Fruit fly (Drosophila melanogaster) whole organism, embryonic: ENCODE data around the gene CG5390.

Source experiments
- Atf-2 ChIP-seq: fragments of 200-800 bp; sonication (Bioruptor generic); optimal IDR thresholded peaks from 2 replicates; lab custom pipeline; 2016; ENCODE audit warnings: missing biosample characterization, missing genetic modification characterization
- CG10209 ChIP-seq: fragments of 200-800 bp; sonication (Bioruptor generic); optimal IDR thresholded peaks from 3 replicates; lab custom pipeline; 2017; ENCODE audit warnings: missing biosample characterization, mild to moderate bottlenecking, missing genetic modification characterization, missing genetic modification reagents
- CG10267 ChIP-seq: fragments of 200-800 bp; sonication (Bioruptor generic); optimal IDR thresholded peaks from 2 replicates; lab custom pipeline; 2018; ENCODE audit warnings: missing biosample characterization, mild to moderate bottlenecking, missing genetic modification characterization, moderate library complexity
- CG10979 ChIP-seq: fragments of 200-800 bp; sonication (Bioruptor generic); optimal IDR thresholded peaks from 2 replicates; lab custom pipeline; 2018; ENCODE audit warnings: missing biosample characterization, mild to moderate bottlenecking, missing genetic modification characterization, moderate library complexity
- CG11723 ChIP-seq: fragments of 200-800 bp; sonication (Bioruptor generic); optimal IDR thresholded peaks from 2 replicates; lab custom pipeline; 2017; ENCODE audit warnings: missing biosample characterization, mild to moderate bottlenecking, missing genetic modification characterization
- CG13624 ChIP-seq: fragments of 200-800 bp; sonication (Bioruptor generic); optimal IDR thresholded peaks from 2 replicates; lab custom pipeline; 2016; ENCODE audit warnings: missing biosample characterization, missing genetic modification characterization
- CG14860 ChIP-seq: fragments of 200-800 bp; sonication (Bioruptor generic); IDR thresholded peaks from 3 replicates; pipeline ENCODE4 v1.3.6; 2022; ENCODE audit warnings: missing biosample characterization, missing genetic modification characterization; ENCODE audit not compliant: partially characterized antibody
- CG15011 ChIP-seq: fragments of 200-800 bp; sonication (Bioruptor generic); optimal IDR thresholded peaks from 3 replicates; lab custom pipeline; 2018; ENCODE audit warnings: missing biosample characterization, mild to moderate bottlenecking, missing genetic modification characterization
- CG2120 ChIP-seq: fragments of 200-800 bp; sonication (Bioruptor generic); optimal IDR thresholded peaks from 3 replicates; lab custom pipeline; 2016; ENCODE audit warnings: missing biosample characterization, missing genetic modification characterization
- CG30020 ChIP-seq: fragments of 200-800 bp; optimal IDR thresholded peaks from 2 replicates; lab custom pipeline; 2019; ENCODE audit warnings: missing biosample characterization, mild to moderate bottlenecking, missing genetic modification characterization, moderate library complexity
- CG31365 ChIP-seq: fragments of 200-800 bp; sonication (Bioruptor generic); optimal IDR thresholded peaks from 2 replicates; lab custom pipeline; 2018; ENCODE audit warnings: missing biosample characterization, mild to moderate bottlenecking, missing genetic modification characterization
- CG3163 ChIP-seq: fragments of 200-800 bp; sonication (Bioruptor generic); optimal IDR thresholded peaks from 3 replicates; lab custom pipeline; 2016; ENCODE audit warnings: missing biosample characterization, missing genetic modification characterization
- CG4282 ChIP-seq: fragments of 200-800 bp; sonication (Bioruptor generic); optimal IDR thresholded peaks from 2 replicates; lab custom pipeline; 2016; ENCODE audit warnings: missing biosample characterization, missing genetic modification characterization
- CG4360 ChIP-seq: fragments of 200-800 bp; sonication (Bioruptor generic); IDR thresholded peaks from 2 replicates; pipeline ENCODE4 v1.3.6; 2022; ENCODE audit warnings: missing biosample characterization, missing genetic modification characterization
- CG4617 ChIP-seq: fragments of 200-800 bp; sonication (Bioruptor generic); optimal IDR thresholded peaks from 3 replicates; lab custom pipeline; 2016; ENCODE audit warnings: missing biosample characterization, missing genetic modification characterization, borderline replicate concordance
- CG6272 ChIP-seq: fragments of 200-800 bp; sonication (Bioruptor generic); IDR thresholded peaks from 2 replicates; pipeline ENCODE4 v1.3.6; 2022; ENCODE audit warnings: missing biosample characterization, missing genetic modification characterization
- CG6813 ChIP-seq: fragments of 200-800 bp; sonication (Bioruptor generic); optimal IDR thresholded peaks from 2 replicates; lab custom pipeline; 2017; ENCODE audit warnings: missing biosample characterization, missing genetic modification characterization, mild to moderate bottlenecking, moderate library complexity, missing genetic modification reagents
- CG7271 ChIP-seq: fragments of 200-800 bp; sonication (Bioruptor generic); optimal IDR thresholded peaks from 2 replicates; lab custom pipeline; 2018; ENCODE audit warnings: missing biosample characterization, mild to moderate bottlenecking, missing genetic modification characterization, moderate library complexity
- CG7745 ChIP-seq: fragments of 200-800 bp; sonication (Bioruptor generic); optimal IDR thresholded peaks from 2 replicates; lab custom pipeline; 2018; ENCODE audit warnings: missing biosample characterization, mild to moderate bottlenecking, missing genetic modification characterization, moderate library complexity
- CG7786 ChIP-seq: fragments of 200-800 bp; sonication (Bioruptor generic); optimal IDR thresholded peaks from 2 replicates; lab custom pipeline; 2016; ENCODE audit warnings: missing biosample characterization, missing genetic modification characterization
- CG9437 ChIP-seq: fragments of 200-800 bp; sonication (Bioruptor generic); optimal IDR thresholded peaks from 2 replicates; lab custom pipeline; 2018; ENCODE audit warnings: missing biosample characterization, mild to moderate bottlenecking, missing genetic modification characterization
- Camta ChIP-seq: fragments of 200-800 bp; sonication (Bioruptor generic); optimal IDR thresholded peaks from 2 replicates; lab custom pipeline; 2016; ENCODE audit warnings: missing biosample characterization, missing genetic modification characterization
- Drgx ChIP-seq: fragments of 200-800 bp; sonication (Bioruptor generic); IDR thresholded peaks from 2 replicates; pipeline ENCODE4 v1.3.6; 2022; ENCODE audit warnings: missing biosample characterization, missing genetic modification characterization
- E2f2 ChIP-seq: fragments of 200-800 bp; sonication (Bioruptor generic); IDR thresholded peaks from 2 replicates; pipeline ENCODE4 v1.3.6; 2022; ENCODE audit warnings: missing biosample characterization, missing genetic modification characterization
- Ets97D ChIP-seq: fragments of 200-800 bp; sonication (Bioruptor generic); optimal IDR thresholded peaks from 3 replicates; lab custom pipeline; 2016; ENCODE audit warnings: missing biosample characterization, missing genetic modification characterization
- HmgD ChIP-seq: fragments of 200-800 bp; sonication (Bioruptor generic); optimal IDR thresholded peaks from 3 replicates; lab custom pipeline; 2016; ENCODE audit warnings: missing biosample characterization, missing genetic modification characterization
- Hmx ChIP-seq: fragments of 200-800 bp; sonication (Bioruptor generic); optimal IDR thresholded peaks from 2 replicates; lab custom pipeline; 2016; ENCODE audit warnings: missing biosample characterization, missing genetic modification characterization
- Med ChIP-seq: fragments of 200-800 bp; sonication (Bioruptor generic); peaks from one replicate; lab custom pipeline; 2016; ENCODE audit warnings: missing biosample characterization, missing genetic modification characterization, mild to moderate bottlenecking, inconsistent platforms, moderate library complexity
- NFAT ChIP-seq: fragments of 200-800 bp; sonication (Bioruptor generic); IDR thresholded peaks from 2 replicates; pipeline ENCODE4 v1.3.6; 2022; ENCODE audit warnings: missing biosample characterization, missing genetic modification characterization
- Pdp1 ChIP-seq, 2 experiments: fragments of 200-800 bp; sonication (Bioruptor generic); optimal IDR thresholded peaks; 3 replicates each; lab custom pipeline; 2016; ENCODE audit warnings: missing biosample characterization in 2 of 2, missing genetic modification characterization in 2 of 2, mild to moderate bottlenecking in 1 of 2, moderate library complexity in 1 of 2
- Trl ChIP-seq, 3 experiments: fragments of >200 bp in 2 of 3; fragments of 200-800 bp in 1 of 3; sonication (Bioruptor generic) in 1 of 3; optimal IDR thresholded peaks; 2 replicates in 1 of 3; 3 replicates in 2 of 3; lab custom pipeline; 2016 to 2017; ENCODE audit warnings: missing biosample characterization in 1 of 3, missing genetic modification characterization in 1 of 3
- Xbp1 ChIP-seq: fragments of 200-800 bp; sonication (Bioruptor generic); optimal IDR thresholded peaks from 3 replicates; lab custom pipeline; 2016; ENCODE audit warnings: missing biosample characterization, mild to moderate bottlenecking, missing genetic modification characterization
- YL-1 ChIP-seq: fragments of 200-800 bp; sonication (Bioruptor generic); optimal IDR thresholded peaks from 3 replicates; lab custom pipeline; 2017; ENCODE audit warnings: missing biosample characterization, mild to moderate bottlenecking, missing genetic modification characterization
- aop ChIP-seq: fragments of 200-800 bp; sonication (Bioruptor generic); IDR thresholded peaks from 2 replicates; pipeline ENCODE4 v1.3.6; 2022; ENCODE audit warnings: missing biosample characterization, missing genetic modification characterization
- ash1 ChIP-seq: fragments of 200-800 bp; sonication (Bioruptor generic); optimal IDR thresholded peaks from 2 replicates; lab custom pipeline; 2018; ENCODE audit warnings: missing biosample characterization, mild to moderate bottlenecking, missing genetic modification characterization
- bcd ChIP-seq: fragments of 200-800 bp; sonication (Bioruptor generic); optimal IDR thresholded peaks from 2 replicates; lab custom pipeline; 2017; ENCODE audit warnings: missing biosample characterization, mild to moderate bottlenecking, missing genetic modification characterization
- crc ChIP-seq: fragments of 200-800 bp; sonication (Bioruptor generic); optimal IDR thresholded peaks from 2 replicates; lab custom pipeline; 2016; ENCODE audit warnings: missing biosample characterization, missing genetic modification characterization
- dm ChIP-seq: fragments of 200-800 bp; sonication (Bioruptor generic); optimal IDR thresholded peaks from 3 replicates; lab custom pipeline; 2016; ENCODE audit warnings: missing biosample characterization, missing genetic modification characterization
- dysf ChIP-seq: fragments of 200-800 bp; sonication (Bioruptor generic); IDR thresholded peaks from 3 replicates; pipeline ENCODE4 v1.3.6; 2022; ENCODE audit warnings: missing biosample characterization, missing genetic modification characterization
- gfzf ChIP-seq: fragments of 200-800 bp; sonication (Bioruptor generic); optimal IDR thresholded peaks from 2 replicates; lab custom pipeline; 2016; ENCODE audit warnings: missing biosample characterization, mild to moderate bottlenecking, missing genetic modification characterization, moderate library complexity
- hkb ChIP-seq, 2 experiments: fragments of 200-800 bp in 1 of 2; fragments of >200 bp in 1 of 2; sonication (Bioruptor generic) in 1 of 2; IDR thresholded peaks in 1 of 2; optimal IDR thresholded peaks in 1 of 2; 2 replicates each; pipeline versions ENCODE4 v1.3.6 to Lab custom; 2017 to 2022; ENCODE audit warnings: missing biosample characterization in 1 of 2, missing genetic modification characterization in 1 of 2
- kah ChIP-seq: fragments of 200-800 bp; sonication (Bioruptor generic); optimal IDR thresholded peaks from 2 replicates; lab custom pipeline; 2018; ENCODE audit warnings: missing biosample characterization, mild to moderate bottlenecking, missing genetic modification characterization
- lmd ChIP-seq: fragments of 200-800 bp; sonication (Bioruptor generic); IDR thresholded peaks from 2 replicates; pipeline ENCODE4 v1.3.6; 2022; ENCODE audit warnings: missing biosample characterization, missing genetic modification characterization
- nerfin-1 ChIP-seq: fragments of 200-800 bp; sonication (Bioruptor generic); optimal IDR thresholded peaks from 3 replicates; lab custom pipeline; 2019; ENCODE audit warnings: missing biosample characterization, mild to moderate bottlenecking, missing genetic modification characterization, moderate library complexity
- nmo ChIP-seq: fragments of 200-800 bp; sonication (Bioruptor generic); optimal IDR thresholded peaks from 2 replicates; lab custom pipeline; 2018; ENCODE audit warnings: missing biosample characterization, mild to moderate bottlenecking, missing genetic modification characterization, moderate library complexity
- oc ChIP-seq: fragments of 200-800 bp; sonication (Bioruptor generic); optimal IDR thresholded peaks from 2 replicates; lab custom pipeline; 2018; ENCODE audit warnings: missing biosample characterization, mild to moderate bottlenecking, missing genetic modification characterization, moderate library complexity
- phol ChIP-seq: fragments of 200-800 bp; sonication (Bioruptor generic); optimal IDR thresholded peaks from 3 replicates; lab custom pipeline; 2018; ENCODE audit warnings: missing biosample characterization, mild to moderate bottlenecking, missing genetic modification characterization, moderate library complexity
- rib ChIP-seq: fragments of 200-800 bp; sonication (Bioruptor generic); IDR thresholded peaks from 2 replicates; pipeline ENCODE4 v1.3.6; 2022; ENCODE audit warnings: missing biosample characterization, missing genetic modification characterization
- stwl ChIP-seq: fragments of 200-800 bp; sonication (Bioruptor generic); optimal IDR thresholded peaks from 3 replicates; lab custom pipeline; 2018; ENCODE audit warnings: missing biosample characterization, mild to moderate bottlenecking, missing genetic modification characterization, moderate library complexity
- zen ChIP-seq: fragments of 200-800 bp; sonication (Bioruptor generic); optimal IDR thresholded peaks from 3 replicates; lab custom pipeline; 2018; ENCODE audit warnings: missing biosample characterization, mild to moderate bottlenecking, missing genetic modification characterization, moderate library complexity

Gene CG5390

dm6 chr2L:10255725-10256158 lies 50.7 kb downstream of the CG5390 start, which contains the start of gene CG5676:
Gene CG5676, minus strand, starts transcription at chr2L:10255891.
- TF ChIP-seq CG6272 (GFP tag; lab: Robert Waterston, UW) = no peak
- TF ChIP-seq Atf-2 (GFP tag; lab: Kevin White, UChicago) = no peak
- no peak for TF ChIP-seq rib
- no peak for TF ChIP-seq CG10979 (tag; lab: Kevin White, UChicago)
- peak; percentile 26 for TF ChIP-seq phol
- TF ChIP-seq Med (GFP tag; lab: Kevin White, UChicago) = peak; percentile 59
- no peak for TF ChIP-seq Hmx (GFP tag; lab: Kevin White, UChicago)
- TF ChIP-seq nmo (GFP tag; lab: Kevin White, UChicago) = peak; percentile 39
- no peak for TF ChIP-seq Xbp1 (GFP tag; lab: Kevin White, UChicago)
- TF ChIP-seq Ets97D (GFP tag; lab: Kevin White, UChicago) = peak; percentile 26
- no peak for TF ChIP-seq CG14860 (GFP tag; lab: Robert Waterston, UW)
- peak; percentile 17 for TF ChIP-seq CG10267 (tag; lab: Kevin White, UChicago)
- TF ChIP-seq CG11723 (GFP tag; lab: Kevin White, UChicago) = peak; percentile 51
- peak; percentile 15 for TF ChIP-seq CG4617 (GFP tag; lab: Kevin White, UChicago)
- no peak for TF ChIP-seq hkb (optimal IDR thresholded peaks at IDR 0.05; lab: Kevin White, UChicago)
- TF ChIP-seq hkb (GFP tag; IDR thresholded peaks at IDR 0.05; lab: Robert Waterston, UW) = no peak
- TF ChIP-seq CG30020 (tag; lab: Kevin White, UChicago) = peak; percentile 99
- no peak for TF ChIP-seq crc (GFP tag; lab: Kevin White, UChicago)
- TF ChIP-seq HmgD (GFP tag; lab: Kevin White, UChicago) = no peak
- TF ChIP-seq CG15011 = no peak
- TF ChIP-seq dm (GFP tag; lab: Kevin White, UChicago) = no peak
- TF ChIP-seq CG3163 (GFP tag; lab: Kevin White, UChicago) = no peak
- peak; percentile 56 for TF ChIP-seq zen
- no peak for TF ChIP-seq CG2120 (GFP tag; lab: Kevin White, UChicago)
- TF ChIP-seq NFAT (GFP tag; lab: Robert Waterston, UW) = no peak
- peak; percentile 23 for TF ChIP-seq CG7271 (tag; lab: Kevin White, UChicago)
- TF ChIP-seq YL-1 (GFP tag; lab: Kevin White, UChicago) = peak; percentile 46
- TF ChIP-seq ash1 = no peak
- TF ChIP-seq lmd (GFP tag; lab: Robert Waterston, UW) = no peak
- no peak for TF ChIP-seq CG7786 (GFP tag; lab: Kevin White, UChicago)
- TF ChIP-seq aop (GFP tag; lab: Robert Waterston, UW) = no peak
- no peak for TF ChIP-seq CG10209 (GFP tag; lab: Kevin White, UChicago)
- no peak for TF ChIP-seq dysf (GFP tag; lab: Robert Waterston, UW)
- peak; percentile 54 for TF ChIP-seq CG9437 (GFP tag; lab: Kevin White, UChicago)
- no peak for TF ChIP-seq CG6813 (GFP tag; lab: Kevin White, UChicago)
- TF ChIP-seq nerfin-1 (tag; lab: Kevin White, UChicago) = peak; percentile 11
- TF ChIP-seq gfzf (GFP tag; lab: Kevin White, UChicago) = peak; percentile 39
- 0 out of 2 replicates have a peak, but pooled peaks have one; percentile 8 for TF ChIP-seq E2f2
- TF ChIP-seq kah (GFP tag; lab: Kevin White, UChicago) = no peak
- peak; percentile 16 for TF ChIP-seq CG13624 (GFP tag; lab: Kevin White, UChicago)
- TF ChIP-seq CG7745 (tag; lab: Kevin White, UChicago) = peak; percentile 36
- no peak for TF ChIP-seq Camta (GFP tag; lab: Kevin White, UChicago)
- TF ChIP-seq Drgx (GFP tag; lab: Robert Waterston, UW) = no peak
- no peak for TF ChIP-seq CG31365
- TF ChIP-seq Trl (optimal IDR thresholded peaks at IDR 0.05; lab: Kevin White, UChicago) = no peak
- no peak for TF ChIP-seq Trl (GFP tag; optimal IDR thresholded peaks at IDR 0.05; lab: Kevin White, UChicago)
- TF ChIP-seq oc (tag; lab: Kevin White, UChicago) = no peak
- no peak for TF ChIP-seq bcd (GFP tag; lab: Kevin White, UChicago)
- no peak for TF ChIP-seq CG4282
- TF ChIP-seq CG4360 (GFP tag; lab: Robert Waterston, UW) = no peak
- TF ChIP-seq stwl (tag; lab: Kevin White, UChicago) = peak; percentile 52
- TF ChIP-seq Pdp1 (GFP tag; optimal IDR thresholded peaks at IDR 0.05; lab: Kevin White, UChicago) = peak in 1 of 2 experiments; percentile 74
